Fruit fly (Drosophila melanogaster) Kc167 (cell line): ENCODE measurements around the gene CG43091.

Experiments used
- Myc ChIP-seq: fragments of >200 bp; optimal IDR thresholded peaks from 2 replicates; lab custom pipeline; 2017; ENCODE audit warnings: missing external identifiers
- h ChIP-seq: fragments of >200 bp; optimal IDR thresholded peaks from 3 replicates; lab custom pipeline; 2018; ENCODE audit warnings: missing external identifiers
- insv ChIP-seq: fragments of >200 bp; optimal IDR thresholded peaks from 3 replicates; lab custom pipeline; 2018; ENCODE audit warnings: missing external identifiers
- psq ChIP-seq: fragments of >200 bp; optimal IDR thresholded peaks from 2 replicates; lab custom pipeline; 2017; ENCODE audit warnings: missing external identifiers
- ttk ChIP-seq: sonication (Bioruptor generic); optimal IDR thresholded peaks from 2 replicates; lab custom pipeline; 2017; ENCODE audit warnings: missing external identifiers

DNA sequence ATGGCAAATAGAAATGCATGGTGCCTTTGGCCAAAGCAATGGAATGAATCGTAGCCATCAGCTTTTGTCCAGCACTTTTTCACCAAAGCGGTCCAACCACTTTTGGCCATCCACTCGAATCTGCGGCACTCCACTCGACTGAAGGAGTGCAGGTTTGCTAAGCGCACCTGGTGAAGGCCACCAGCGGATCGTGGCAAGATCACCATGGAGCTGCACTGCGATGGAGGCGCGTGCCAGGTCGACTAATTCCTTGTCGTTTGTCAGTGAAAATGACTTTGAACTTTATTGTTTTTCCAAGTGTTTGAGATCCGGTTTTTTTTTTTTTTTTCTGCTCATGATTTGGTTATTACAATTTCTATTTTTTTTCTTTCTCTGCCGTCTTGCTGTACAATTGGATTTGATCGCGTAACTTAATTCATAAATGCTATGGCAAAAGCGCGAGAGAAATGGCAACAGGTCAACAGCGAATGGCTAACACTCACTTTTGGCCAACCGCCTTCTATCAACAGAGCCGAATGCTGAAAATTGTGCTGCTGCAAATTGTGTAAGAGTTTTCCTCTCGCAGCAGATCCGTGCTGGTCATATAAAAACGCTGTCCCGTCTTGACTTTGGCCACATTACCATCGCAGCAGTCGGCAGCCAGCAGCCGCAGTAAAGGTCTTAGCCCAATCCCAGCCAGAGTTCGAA is 35.3 kb upstream of the CG43091 start, which contains the start of gene CG7031:
- TF ChIP-seq insv (no peak), Myc (lab: Kevin White, UChicago) (no peak), ttk (no peak), h (no peak), psq (no peak)
